Worm (Caenorhabditis elegans): ENCODE measurements around the gene F15D4.4.

Gene F15D4.4

ce11 chrII:13278214-13278613 lies 35.3 kb upstream of the F15D4.4 start:
- TF ChIP-seq pag-3 (tag; optimal IDR thresholded peaks at IDR 0.05; ENCODE audit: borderline replicate concordance) (no peak), dmd-4 (tag; optimal IDR thresholded peaks at IDR 0.05; ENCODE audit: borderline replicate concordance) (peak; percentile 37), dve-1 (tag; optimal IDR thresholded peaks at IDR 0.05) (no peak)

ce11 chrII:13270776-13271175 lies 27.9 kb upstream of the F15D4.4 start, which contains the start of gene Y48C3A.5:
TSS of gene Y48C3A.5 (plus strand) at chrII:13271076.
- TF ChIP-seq tbx-2 (tag; optimal IDR thresholded peaks at IDR 0.05) (no peak), sox-2 (GFP tag; IDR thresholded peaks at IDR 0.05) (no peak), ceh-9 (tag; optimal IDR thresholded peaks at IDR 0.05) (no peak), nhr-11 (tag; optimal IDR thresholded peaks at IDR 0.05) (no peak), rnt-1 (tag; optimal IDR thresholded peaks at IDR 0.05) (no peak), ceh-2 (tag; optimal IDR thresholded peaks at IDR 0.05) (no peak), pax-1 (tag; optimal IDR thresholded peaks at IDR 0.05) (no peak), unc-86 (tag; optimal IDR thresholded peaks at IDR 0.05) (no peak), mec-3 (tag; optimal IDR thresholded peaks at IDR 0.05; ENCODE audit: borderline replicate concordance) (no peak), ceh-31 (tag; optimal IDR thresholded peaks at IDR 0.05) (no peak)

- no peak for TF ChIP-seq hlh-30 (tag; optimal IDR thresholded peaks at IDR 0.05; ENCODE audit: insufficient read depth)
- TF ChIP-seq lim-6 (tag; optimal IDR thresholded peaks at IDR 0.05): no peak
- no peak for TF ChIP-seq rnt-1 (tag; optimal IDR thresholded peaks at IDR 0.05)
These were observed 24.4 kb upstream of the F15D4.4 start for ce11 chrII:13267305-13267704.

ce11 chrII:13260540-13260939 lies 17.6 kb upstream of the F15D4.4 start:
- no peak for TF ChIP-seq tbx-2 (tag; optimal IDR thresholded peaks at IDR 0.05)
- no peak for TF ChIP-seq fkh-6 (tag; optimal IDR thresholded peaks at IDR 0.05)
- no peak for TF ChIP-seq npax-4 (tag; optimal IDR thresholded peaks at IDR 0.05)
- TF ChIP-seq K09A11.1 (tag; optimal IDR thresholded peaks at IDR 0.05; ENCODE audit: insufficient read depth): no peak
- no peak for TF ChIP-seq ceh-9 (tag; optimal IDR thresholded peaks at IDR 0.05)
- no peak for TF ChIP-seq ceh-31 (tag; optimal IDR thresholded peaks at IDR 0.05)
- TF ChIP-seq madf-2 (tag; optimal IDR thresholded peaks at IDR 0.05): no peak
- no peak for TF ChIP-seq ceh-6 (GFP tag; optimal IDR thresholded peaks at IDR 0.05)
- TF ChIP-seq ceh-48 (tag; optimal IDR thresholded peaks at IDR 0.05): no peak
- TF ChIP-seq ceh-18 (tag; optimal IDR thresholded peaks at IDR 0.05): no peak
- no peak for TF ChIP-seq pag-3 (tag; optimal IDR thresholded peaks at IDR 0.05; ENCODE audit: borderline replicate concordance)
- TF ChIP-seq ceh-24 (tag; optimal IDR thresholded peaks at IDR 0.05): no peak
- no peak for TF ChIP-seq Y22D7AL.16 (tag; optimal IDR thresholded peaks at IDR 0.05)
- TF ChIP-seq hlh-13 (GFP tag; optimal IDR thresholded peaks at IDR 0.05): no peak
- TF ChIP-seq ref-2 (tag; optimal IDR thresholded peaks at IDR 0.05): no peak

- no peak for TF ChIP-seq pag-3 (tag; optimal IDR thresholded peaks at IDR 0.05; ENCODE audit: borderline replicate concordance)
- TF ChIP-seq elt-4 (tag; optimal IDR thresholded peaks at IDR 0.05): no peak
- TF ChIP-seq pqm-1 (tag; optimal IDR thresholded peaks at IDR 0.05): no peak
- TF ChIP-seq C08G9.2 (tag; optimal IDR thresholded peaks at IDR 0.05): no peak
- TF ChIP-seq T23F11.4 (GFP tag; optimal IDR thresholded peaks at IDR 0.05): no peak
- TF ChIP-seq pax-1 (tag; optimal IDR thresholded peaks at IDR 0.05): no peak
- no peak for TF ChIP-seq madf-2 (tag; optimal IDR thresholded peaks at IDR 0.05)
- no peak for TF ChIP-seq ttx-3 (tag; optimal IDR thresholded peaks at IDR 0.05)
- no peak for TF ChIP-seq pha-4 (tag; optimal IDR thresholded peaks at IDR 0.05)
- no peak for TF ChIP-seq dve-1 (tag; optimal IDR thresholded peaks at IDR 0.05)
- TF ChIP-seq sox-2 (GFP tag; IDR thresholded peaks at IDR 0.05): no peak
- no peak for TF ChIP-seq nhr-232 (tag; optimal IDR thresholded peaks at IDR 0.05)
- no peak for TF ChIP-seq odd-2 (tag; optimal IDR thresholded peaks at IDR 0.05)
- no peak for TF ChIP-seq C38D4.7 (GFP tag; optimal IDR thresholded peaks at IDR 0.05)
- TF ChIP-seq hlh-15 (tag; optimal IDR thresholded peaks at IDR 0.05): no peak
- no peak for TF ChIP-seq ceh-22 (tag; optimal IDR thresholded peaks at IDR 0.05)
These were observed 12.4 kb upstream of the F15D4.4 start for ce11 chrII:13255291-13255690.

Measured in whole organism, late embryonic.